Fruit fly (Drosophila melanogaster): Measurements from ENCODE around the gene Cpr72Ea.

Gene Cpr72Ea

DNA sequence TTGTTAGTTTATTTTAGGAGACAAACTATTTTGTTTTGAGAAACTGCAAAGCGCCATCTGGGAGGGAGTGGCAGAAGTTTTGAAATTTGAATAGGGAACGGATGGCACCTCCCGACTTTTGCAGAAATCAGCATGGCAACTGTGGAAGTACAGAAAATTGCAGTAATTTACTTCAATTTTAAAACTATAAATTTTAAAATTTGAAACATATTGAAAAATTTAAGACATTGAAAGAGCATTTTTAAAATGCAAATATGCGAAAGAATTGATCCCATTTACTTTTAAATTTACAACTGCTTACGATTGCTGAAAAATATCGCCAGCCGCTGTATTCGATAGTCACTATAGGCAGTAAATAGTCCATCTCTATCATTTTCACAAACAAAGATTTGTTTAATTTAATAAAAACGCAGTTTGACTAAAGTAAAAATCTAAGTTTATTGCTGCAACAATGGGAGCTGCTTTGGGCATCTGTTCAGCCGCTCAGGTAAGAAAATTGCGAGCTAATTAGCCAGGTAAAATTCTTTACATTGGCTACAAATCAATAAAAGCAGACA lies 50.1 kb downstream of the Cpr72Ea start, which contains the start of gene Serinc (continued):
- TF ChIP-seq CG13775 (GFP tag; optimal IDR thresholded peaks at IDR 0.05) (peak; percentile 66), CG1024 (GFP tag; IDR thresholded peaks at IDR 0.05) (no peak), CG10543 (GFP tag; optimal IDR thresholded peaks at IDR 0.05) (peak; percentile 74), CG11504 (tag; optimal IDR thresholded peaks at IDR 0.05) (no peak), luna (GFP tag; optimal IDR thresholded peaks at IDR 0.05) (peak; percentile 10), CG12071 (GFP tag; optimal IDR thresholded peaks at IDR 0.05) (no peak), CG12744 (GFP tag; optimal IDR thresholded peaks at IDR 0.05) (no peak), CG14014 (GFP tag; IDR thresholded peaks at IDR 0.05) (peak; percentile 42; the same call in 1 of the 2 replicates), grn (GFP tag; optimal IDR thresholded peaks at IDR 0.05) (no peak), CG16815 (GFP tag; optimal IDR thresholded peaks at IDR 0.05) (peak; percentile 26), E2f2 (GFP tag; IDR thresholded peaks at IDR 0.05) (peak; percentile 72), fru (optimal IDR thresholded peaks at IDR 0.05) (no peak), kni (GFP tag; optimal IDR thresholded peaks at IDR 0.05) (peak; percentile 24), CG14441 (GFP tag; IDR thresholded peaks at IDR 0.05) (peak; percentile 52; the same call in 1 of the 2 replicates), CG6813 (GFP tag; optimal IDR thresholded peaks at IDR 0.05) (no peak), salm (tag; optimal IDR thresholded peaks at IDR 0.05) (no peak), ato (GFP tag; IDR thresholded peaks at IDR 0.05; ENCODE audit: partially characterized antibody) (peak; percentile 97), CG17361 (GFP tag; IDR thresholded peaks at IDR 0.05) (peak; percentile 65; the same call in 2 of the 3 replicates), CG14710 (tag; optimal IDR thresholded peaks at IDR 0.05) (peak; percentile 86), Jarid2 (GFP tag; optimal IDR thresholded peaks at IDR 0.05) (no peak), crol (GFP tag; IDR thresholded peaks at IDR 0.05) (no peak), Eip74EF (GFP tag; optimal IDR thresholded peaks at IDR 0.05) (no peak), Gug (GFP tag; IDR thresholded peaks at IDR 0.05) (peak; percentile 20; the same call in 1 of the 4 replicates), Max (GFP tag; optimal IDR thresholded peaks at IDR 0.05) (peak; percentile 74), pnt (GFP tag; optimal IDR thresholded peaks at IDR 0.05) (no peak), cas (GFP tag; IDR thresholded peaks at IDR 0.05) (no peak), CG2202 (tag; optimal IDR thresholded peaks at IDR 0.05) (peak; percentile 30), Lhr (GFP tag; optimal IDR thresholded peaks at IDR 0.05) (peak; percentile 86), gt (GFP tag; IDR thresholded peaks at IDR 0.05) (no peak), grau (tag; optimal IDR thresholded peaks at IDR 0.05) (peak; percentile 56), prd (optimal IDR thresholded peaks at IDR 0.05) (no peak), prd (GFP tag; IDR thresholded peaks at IDR 0.05) (peak; percentile 59; the same call in 2 of the 3 replicates), CG5245 (GFP tag; optimal IDR thresholded peaks at IDR 0.05) (peak; percentile 58), eyg (GFP tag; optimal IDR thresholded peaks at IDR 0.05) (no peak), dmrt11E (tag; optimal IDR thresholded peaks at IDR 0.05) (peak; percentile 40), CG18262 (tag; optimal IDR thresholded peaks at IDR 0.05) (peak; percentile 35), CG7786 (GFP tag; optimal IDR thresholded peaks at IDR 0.05) (no peak), CG17385 (GFP tag; optimal IDR thresholded peaks at IDR 0.05) (peak; percentile 38), D (optimal IDR thresholded peaks at IDR 0.05) (no peak), D (GFP tag; optimal IDR thresholded peaks at IDR 0.05) (peak; percentile 33), so (GFP tag; IDR thresholded peaks at IDR 0.05) (no peak), tll (GFP tag; optimal IDR thresholded peaks at IDR 0.05) (no peak), Optix (GFP tag; IDR thresholded peaks at IDR 0.05) (0 out of 3 replicates have a peak, but pooled peaks have one; percentile 25), ash1 (GFP tag; optimal IDR thresholded peaks at IDR 0.05) (no peak), Bteb2 (GFP tag; optimal IDR thresholded peaks at IDR 0.05) (peak; percentile 40), Scr (GFP tag; IDR thresholded peaks at IDR 0.05; ENCODE audit: partially characterized antibody) (peak; percentile 98), C15 (GFP tag; IDR thresholded peaks at IDR 0.05) (no peak), CG9727 (GFP tag; optimal IDR thresholded peaks at IDR 0.05) (peak; percentile 68), CG18011 (GFP tag; optimal IDR thresholded peaks at IDR 0.05) (no peak), CG10431 (GFP tag; optimal IDR thresholded peaks at IDR 0.05) (peak; percentile 14)
